Fruit fly (Drosophila melanogaster): ENCODE data around the gene Rint1.

Rint1 gene

dm6 chr3L:7356386-7357117 lies 33.1 kb downstream of the Rint1 start, which contains the start of gene CTCF (continued):
- peak; percentile 76 for TF ChIP-seq CG33213 (GFP tag; optimal IDR thresholded peaks at IDR 0.05)
- peak; percentile 60 for TF ChIP-seq Myb (GFP tag; optimal IDR thresholded peaks at IDR 0.05)
- peak; percentile 16 for TF ChIP-seq dmrt99B (tag; optimal IDR thresholded peaks at IDR 0.05)
- TF ChIP-seq btn (GFP tag; optimal IDR thresholded peaks at IDR 0.05), result no peak
- peak; percentile 74 for TF ChIP-seq exex (tag; optimal IDR thresholded peaks at IDR 0.05)
- no peak for TF ChIP-seq maf-S (GFP tag; optimal IDR thresholded peaks at IDR 0.05)
- peak; percentile 77 for TF ChIP-seq CG16813 (GFP tag; IDR thresholded peaks at IDR 0.05; ENCODE audit: partially characterized antibody)
- TF ChIP-seq Awh (GFP tag; IDR thresholded peaks at IDR 0.05), result peak; percentile 62; the same call in 1 of the 2 replicates
- peak; percentile 61; the same call in 1 of the 2 replicates for TF ChIP-seq tna (GFP tag; IDR thresholded peaks at IDR 0.05; ENCODE audit: partially characterized antibody)
- TF ChIP-seq CG1792 (GFP tag; optimal IDR thresholded peaks at IDR 0.05), result peak; percentile 9
- peak; percentile 87 for TF ChIP-seq sens (GFP tag)
- no peak for TF ChIP-seq CG3995 (GFP tag; optimal IDR thresholded peaks at IDR 0.05)
- TF ChIP-seq CG1602 (GFP tag; optimal IDR thresholded peaks at IDR 0.05), result peak; percentile 3
- no peak for TF ChIP-seq klu (GFP tag; IDR thresholded peaks at IDR 0.05)
- TF ChIP-seq ttk (GFP tag; IDR thresholded peaks at IDR 0.05), result no peak
- TF ChIP-seq CG8089 (GFP tag; optimal IDR thresholded peaks at IDR 0.05), result peak; percentile 2
- no peak for TF ChIP-seq gsb (GFP tag; IDR thresholded peaks at IDR 0.05)
- TF ChIP-seq YL-1 (GFP tag; optimal IDR thresholded peaks at IDR 0.05), result peak; percentile 87
- peak; percentile 77 for TF ChIP-seq CG12659 (GFP tag; optimal IDR thresholded peaks at IDR 0.05)
- no peak for TF ChIP-seq CG12769 (tag; optimal IDR thresholded peaks at IDR 0.05)
- no peak for TF ChIP-seq Lim3 (GFP tag; IDR thresholded peaks at IDR 0.05)
- peak; percentile 4 for TF ChIP-seq fd3F (GFP tag; optimal IDR thresholded peaks at IDR 0.05)
- no peak for TF ChIP-seq CG3065 (GFP tag; optimal IDR thresholded peaks at IDR 0.05)
- peak; percentile 95 for TF ChIP-seq CG15514 (GFP tag; optimal IDR thresholded peaks at IDR 0.05)
- peak; percentile 18 for TF ChIP-seq chn (GFP tag; optimal IDR thresholded peaks at IDR 0.05)
- no peak for TF ChIP-seq Hey (tag; optimal IDR thresholded peaks at IDR 0.05)
- TF ChIP-seq fu2 (GFP tag; optimal IDR thresholded peaks at IDR 0.05), result no peak
- peak; percentile 85 for TF ChIP-seq BEAF-32 (GFP tag; optimal IDR thresholded peaks at IDR 0.05)
- TF ChIP-seq jumu (GFP tag; optimal IDR thresholded peaks at IDR 0.05), result peak; percentile 54
- TF ChIP-seq tll (GFP tag; optimal IDR thresholded peaks at IDR 0.05), result no peak
- TF ChIP-seq mirr (GFP tag; optimal IDR thresholded peaks at IDR 0.05), result peak; percentile 56
- peak; percentile 68; the same call in 1 of the 3 replicates for TF ChIP-seq CG6791 (GFP tag; IDR thresholded peaks at IDR 0.05; ENCODE audit: partially characterized antibody)
- peak; percentile 51 for TF ChIP-seq CG10431 (GFP tag; optimal IDR thresholded peaks at IDR 0.05)
- peak; percentile 16 for TF ChIP-seq ewg (GFP tag; optimal IDR thresholded peaks at IDR 0.05)
- TF ChIP-seq Oaz (GFP tag; IDR thresholded peaks at IDR 0.05), result no peak
- peak; percentile 23 for TF ChIP-seq mam (GFP tag; optimal IDR thresholded peaks at IDR 0.05)
- TF ChIP-seq Pdp1 (GFP tag; optimal IDR thresholded peaks at IDR 0.05), result peak; percentile 33 to 36
- TF ChIP-seq lbe (GFP tag; optimal IDR thresholded peaks at IDR 0.05), result peak; percentile 38
- peak; percentile 5 for TF ChIP-seq Bteb2 (GFP tag; optimal IDR thresholded peaks at IDR 0.05)
- TF ChIP-seq nau (GFP tag; optimal IDR thresholded peaks at IDR 0.05), result no peak
- peak; percentile 21 for TF ChIP-seq repo (GFP tag; optimal IDR thresholded peaks at IDR 0.05)
- TF ChIP-seq CG11247 (GFP tag; IDR thresholded peaks at IDR 0.05), result peak; percentile 45; the same call in 1 of the 2 replicates
- TF ChIP-seq CG9876 (GFP tag; optimal IDR thresholded peaks at IDR 0.05), result peak; percentile 36
- TF ChIP-seq NfI (GFP tag; optimal IDR thresholded peaks at IDR 0.05), result peak; percentile 46
- no peak for TF ChIP-seq ken (GFP tag; IDR thresholded peaks at IDR 0.05)
- no peak for TF ChIP-seq Ravus (GFP tag; IDR thresholded peaks at IDR 0.05)
- no peak for TF ChIP-seq pita (GFP tag; optimal IDR thresholded peaks at IDR 0.05)
- no peak for TF ChIP-seq CG10274 (GFP tag; optimal IDR thresholded peaks at IDR 0.05)
- TF ChIP-seq vfl (GFP tag; optimal IDR thresholded peaks at IDR 0.05), result no peak

Data from whole organism, embryonic.